Worm (Caenorhabditis elegans) whole organism, midembryonic: ENCODE results near the gene dod-20.

Experiments
- T22C8.4 ChIP-seq: fragments of 200-800 bp; sonication (Bioruptor generic); IDR thresholded peaks from 2 replicates; pipeline ENCODE4 v1.3.6; 2022; ENCODE audit warnings: missing genetic modification characterization, missing compliant biosample characterization
- klf-2 ChIP-seq: fragments of 200-800 bp; sonication (Bioruptor generic); conservative IDR thresholded peaks from 2 replicates; pipeline ENCODE4 v1.3.6; 2022; ENCODE audit warnings: missing genetic modification reagents, missing genetic modification characterization, missing compliant biosample characterization
- ref-1 ChIP-seq: fragments of 200-800 bp; sonication (Bioruptor generic); conservative IDR thresholded peaks from 2 replicates; pipeline ENCODE4 v1.3.6; 2022; ENCODE audit warnings: missing genetic modification reagents, missing genetic modification characterization, missing compliant biosample characterization
- tab-1 ChIP-seq: fragments of 200-800 bp; sonication (Bioruptor generic); IDR thresholded peaks from 2 replicates; pipeline ENCODE4 v1.3.6; 2022; ENCODE audit warnings: missing genetic modification characterization, missing compliant biosample characterization
- ztf-23 ChIP-seq: fragments of 200-800 bp; sonication (Bioruptor generic); IDR thresholded peaks from 2 replicates; pipeline ENCODE4 v1.3.6; 2022; ENCODE audit warnings: missing genetic modification reagents, missing genetic modification characterization, missing compliant biosample characterization

- TF ChIP-seq ref-1 = no peak
- no peak for TF ChIP-seq klf-2 (GFP tag; lab: Robert Waterston, UW)
- no peak for TF ChIP-seq T22C8.4
- no peak for TF ChIP-seq tab-1 (GFP tag; lab: Robert Waterston, UW)
- no peak for TF ChIP-seq ztf-23 (GFP tag; lab: Robert Waterston, UW)
Observed at ce11 chrV:403028-403427, 19.2 kb upstream of the dod-20 start, which contains the start of gene srh-62.
